Fruit fly (Drosophila melanogaster) whole organism, wandering third instar larva: ENCODE measurements around the gene Plap.

Experiments used
- Abd-B ChIP-seq: fragments of >200 bp; optimal IDR thresholded peaks from 2 replicates; lab custom pipeline; 2017; ENCODE audit warnings: missing biosample characterization, missing genetic modification characterization
- CG32264 ChIP-seq: fragments of 200-800 bp; sonication (Bioruptor generic); optimal IDR thresholded peaks from 2 replicates; lab custom pipeline; 2016; ENCODE audit warnings: missing biosample characterization, missing genetic modification characterization
- CG9705 ChIP-seq: fragments of 200-800 bp; sonication (Bioruptor generic); optimal IDR thresholded peaks from 2 replicates; lab custom pipeline; 2018; ENCODE audit warnings: missing biosample characterization, mild to moderate bottlenecking, missing genetic modification characterization
- CrebA ChIP-seq: fragments of 200-800 bp; sonication (Bioruptor generic); optimal IDR thresholded peaks from 2 replicates; lab custom pipeline; 2016; ENCODE audit warnings: missing biosample characterization, mild to moderate bottlenecking, missing genetic modification characterization, borderline replicate concordance
- Dif ChIP-seq: fragments of 200-275, 200-300 bp; sonication (Bioruptor generic); optimal IDR thresholded peaks from 2 replicates; lab custom pipeline; 2018; ENCODE audit warnings: missing biosample characterization, missing genetic modification characterization; ENCODE audit not compliant: partially characterized antibody
- GATAd ChIP-seq: sonication (Bioruptor generic); optimal IDR thresholded peaks from 2 replicates; lab custom pipeline; 2016; ENCODE audit warnings: missing biosample characterization, missing genetic modification characterization
- HLH106 ChIP-seq: fragments of 200-800 bp; optimal IDR thresholded peaks from 3 replicates; lab custom pipeline; 2019; ENCODE audit warnings: missing biosample characterization, mild to moderate bottlenecking, missing genetic modification characterization, moderate library complexity
- Hnf4 ChIP-seq: fragments of 200-800 bp; sonication (Bioruptor generic); optimal IDR thresholded peaks from 2 replicates; lab custom pipeline; 2016; ENCODE audit warnings: missing biosample characterization, mild to moderate bottlenecking, missing genetic modification characterization
- Hr78 ChIP-seq: fragments of >200 bp; optimal IDR thresholded peaks from 2 replicates; lab custom pipeline; 2017; ENCODE audit warnings: missing biosample characterization, missing genetic modification characterization
- Hr83 ChIP-seq: fragments of 200-300 bp; sonication (Bioruptor generic); optimal IDR thresholded peaks from 2 replicates; lab custom pipeline; 2016; ENCODE audit warnings: missing biosample characterization, mild to moderate bottlenecking, missing genetic modification characterization, moderate library complexity; ENCODE audit not compliant: poor library complexity, severe bottlenecking
- Jra ChIP-seq: sonication (Bioruptor generic); optimal IDR thresholded peaks from 2 replicates; lab custom pipeline; 2016; ENCODE audit warnings: missing biosample characterization, missing genetic modification characterization
- Mio ChIP-seq: sonication (Bioruptor generic); optimal IDR thresholded peaks from 2 replicates; lab custom pipeline; 2016; ENCODE audit warnings: missing biosample characterization, missing genetic modification characterization
- Myc ChIP-seq: fragments of >200 bp; optimal IDR thresholded peaks from 2 replicates; lab custom pipeline; 2017
- N ChIP-seq: fragments of >200 bp; optimal IDR thresholded peaks from 2 replicates; lab custom pipeline; 2018; ENCODE audit warnings: missing biosample characterization, missing external identifiers, missing genetic modification characterization
- Rel ChIP-seq, 2 experiments: fragments of 200-800 bp; sonication (Bioruptor generic) in 1 of 2; optimal IDR thresholded peaks; 2 replicates in 1 of 2; 3 replicates in 1 of 2; lab custom pipeline; 2016 to 2019; ENCODE audit warnings: mild to moderate bottlenecking in 2 of 2, missing biosample characterization in 2 of 2, missing genetic modification characterization in 2 of 2, moderate library complexity in 1 of 2
- Sp1 ChIP-seq: fragments of 200-800 bp; sonication (Bioruptor generic); optimal IDR thresholded peaks from 3 replicates; lab custom pipeline; 2019; ENCODE audit warnings: missing biosample characterization, mild to moderate bottlenecking, missing genetic modification characterization, moderate library complexity
- Vsx2 ChIP-seq: fragments of 200-300, 225-300 bp; sonication (Bioruptor generic); optimal IDR thresholded peaks from 2 replicates; lab custom pipeline; 2018; ENCODE audit warnings: missing biosample characterization, missing genetic modification characterization; ENCODE audit not compliant: partially characterized antibody
- br ChIP-seq: fragments of 200-800 bp; sonication (Bioruptor generic); optimal IDR thresholded peaks from 2 replicates; lab custom pipeline; 2016; ENCODE audit warnings: missing biosample characterization, missing genetic modification characterization
- brk ChIP-seq: fragments of 200-800 bp; sonication (Bioruptor generic); optimal IDR thresholded peaks from 2 replicates; lab custom pipeline; 2016; ENCODE audit warnings: missing biosample characterization, mild to moderate bottlenecking, missing genetic modification characterization
- dl ChIP-seq, 2 experiments: fragments of 175-275, 200-275 bp in 1 of 2; fragments of 200-275 bp in 1 of 2; sonication (Bioruptor generic); optimal IDR thresholded peaks; lab custom pipeline; 2018; ENCODE audit warnings: mild to moderate bottlenecking in 2 of 2, missing biosample characterization in 2 of 2, missing genetic modification characterization in 2 of 2, moderate library complexity in 2 of 2; ENCODE audit not compliant: partially characterized antibody in 2 of 2, insufficient read depth in 1 of 2
- dmrt93B ChIP-seq: fragments of 200-800 bp; sonication (Bioruptor generic); optimal IDR thresholded peaks from 2 replicates; lab custom pipeline; 2018; ENCODE audit warnings: missing biosample characterization, mild to moderate bottlenecking, missing genetic modification characterization
- dsf ChIP-seq: sonication (Bioruptor generic); optimal IDR thresholded peaks from 2 replicates; lab custom pipeline; 2016; ENCODE audit warnings: missing biosample characterization, missing genetic modification characterization, borderline replicate concordance
- ey ChIP-seq: fragments of 200-800 bp; sonication (Bioruptor generic); optimal IDR thresholded peaks from 2 replicates; lab custom pipeline; 2016; ENCODE audit warnings: missing biosample characterization, missing genetic modification characterization
- foxo ChIP-seq, 2 experiments: fragments of 200-800 bp; sonication (Bioruptor generic); optimal IDR thresholded peaks; 2 replicates in 1 of 2; 3 replicates in 1 of 2; lab custom pipeline; 2016 to 2017; ENCODE audit warnings: missing biosample characterization in 2 of 2, missing genetic modification characterization in 2 of 2
- fru ChIP-seq: fragments of 200-800 bp; sonication (Bioruptor generic); optimal IDR thresholded peaks from 3 replicates; lab custom pipeline; 2016; ENCODE audit warnings: missing biosample characterization, mild to moderate bottlenecking, missing genetic modification characterization
- jim ChIP-seq: fragments of 175-275, 200-325 bp; sonication (Bioruptor generic); optimal IDR thresholded peaks from 2 replicates; lab custom pipeline; 2016; ENCODE audit warnings: missing biosample characterization, mild to moderate bottlenecking, missing genetic modification characterization
- lola ChIP-seq: fragments of >200 bp; optimal IDR thresholded peaks from 2 replicates; lab custom pipeline; 2017; ENCODE audit warnings: missing biosample characterization, missing genetic modification characterization
- pan ChIP-seq: fragments of >200 bp; optimal IDR thresholded peaks from 2 replicates; lab custom pipeline; 2017
- psq ChIP-seq: fragments of 200-800 bp; sonication (Bioruptor generic); optimal IDR thresholded peaks from 3 replicates; lab custom pipeline; 2017; ENCODE audit warnings: missing biosample characterization, mild to moderate bottlenecking, missing genetic modification characterization, moderate library complexity
- rgr ChIP-seq: fragments of 200-800 bp; sonication (Bioruptor generic); optimal IDR thresholded peaks from 3 replicates; lab custom pipeline; 2016; ENCODE audit warnings: missing biosample characterization, mild to moderate bottlenecking, missing genetic modification characterization
- sage ChIP-seq: fragments of 200-800 bp; sonication (Bioruptor generic); optimal IDR thresholded peaks from 2 replicates; lab custom pipeline; 2016; ENCODE audit warnings: missing biosample characterization, mild to moderate bottlenecking, missing genetic modification characterization
- sv ChIP-seq: fragments of 200-800 bp; sonication (Bioruptor generic); optimal IDR thresholded peaks from 3 replicates; lab custom pipeline; 2016; ENCODE audit warnings: missing biosample characterization, missing genetic modification characterization
- tai ChIP-seq: sonication (Bioruptor generic); optimal IDR thresholded peaks from 2 replicates; lab custom pipeline; 2016; ENCODE audit warnings: missing biosample characterization, missing genetic modification characterization
- usp ChIP-seq: fragments of >200 bp; optimal IDR thresholded peaks from 2 replicates; lab custom pipeline; 2017; ENCODE audit warnings: missing biosample characterization, missing genetic modification characterization
- woc ChIP-seq: sonication (Bioruptor generic); optimal IDR thresholded peaks from 2 replicates; lab custom pipeline; 2016; ENCODE audit warnings: missing biosample characterization, mild to moderate bottlenecking, missing genetic modification characterization

The Plap gene

dm6 chr2L:1164294-1164693, 5.9 kb downstream of the Plap start, which contains the start of gene IntS14:
Gene IntS14, plus strand, starts transcription at chr2L:1164443.
- TF ChIP-seq Myc (lab: Kevin White, UChicago) (peak; percentile 54), Rel (GFP tag; optimal IDR thresholded peaks at IDR 0.05; lab: Kevin White, UChicago) (no peak), Rel (tag; optimal IDR thresholded peaks at IDR 0.05; lab: Kevin White, UChicago) (peak; percentile 48), CG9705 (GFP tag; lab: Kevin White, UChicago) (no peak)

dm6 chr2L:1163538-1164143, 6.5 kb downstream of the Plap start, which contains the start of gene CG5080:
Gene CG5080, minus strand, starts transcription at chr2L:1163886.
- TF ChIP-seq brk (GFP tag; lab: Kevin White, UChicago) (no peak), Hnf4 (GFP tag; lab: Kevin White, UChicago) (no peak), ey (GFP tag; lab: Kevin White, UChicago) (no peak), GATAd (no peak), Rel (GFP tag; optimal IDR thresholded peaks at IDR 0.05; lab: Kevin White, UChicago) (no peak), Rel (tag; optimal IDR thresholded peaks at IDR 0.05; lab: Kevin White, UChicago) (peak; percentile 49), Dif (GFP tag; lab: Kevin White, UChicago) (peak; percentile 63), sage (GFP tag; lab: Kevin White, UChicago) (no peak), psq (GFP tag; lab: Kevin White, UChicago) (no peak), Vsx2 (GFP tag; lab: Kevin White, UChicago) (no peak), jim (GFP tag; lab: Kevin White, UChicago) (no peak), br (GFP tag; lab: Kevin White, UChicago) (no peak), sv (GFP tag; lab: Kevin White, UChicago) (no peak)

- no peak for TF ChIP-seq ey (GFP tag; lab: Kevin White, UChicago)
- TF ChIP-seq lola = no peak
- TF ChIP-seq Myc (lab: Kevin White, UChicago) = no peak
- no peak for TF ChIP-seq dl (GFP tag; optimal IDR thresholded peaks at IDR 0.05; lab: Kevin White, UChicago; ENCODE audit: insufficient read depth in 1 of 2, partially characterized antibody in 2 of 2)
These were observed 11.4 kb downstream of the Plap start, which contains the start of gene Tango14 for dm6 chr2L:1158519-1159319. Gene Tango14, plus strand, starts transcription at chr2L:1158661.

- TF ChIP-seq Jra (GFP tag; lab: Kevin White, UChicago) = no peak
- no peak for TF ChIP-seq Vsx2 (GFP tag; lab: Kevin White, UChicago)
- TF ChIP-seq br (GFP tag; lab: Kevin White, UChicago) = no peak
- TF ChIP-seq sage (GFP tag; lab: Kevin White, UChicago) = no peak
- peak; percentile 3 for TF ChIP-seq CG9705 (GFP tag; lab: Kevin White, UChicago)
- no peak for TF ChIP-seq brk (GFP tag; lab: Kevin White, UChicago)
- TF ChIP-seq foxo (GFP tag; optimal IDR thresholded peaks at IDR 0.05; lab: Kevin White, UChicago) = peak in 1 of 2 experiments; percentile 22
- TF ChIP-seq GATAd = no peak
- peak; percentile 1 for TF ChIP-seq Sp1
- peak; percentile 55 for TF ChIP-seq HLH106
- TF ChIP-seq Mio = no peak
- no peak for TF ChIP-seq Hr83 (GFP tag; lab: Kevin White, UChicago)
- no peak for TF ChIP-seq pan (lab: Kevin White, UChicago)
- no peak for TF ChIP-seq Dif (GFP tag; lab: Kevin White, UChicago)
- no peak for TF ChIP-seq dsf (GFP tag; lab: Kevin White, UChicago)
- peak; percentile 41 for TF ChIP-seq N
- peak; percentile 21 for TF ChIP-seq rgr (GFP tag; lab: Kevin White, UChicago)
- TF ChIP-seq dmrt93B (GFP tag; lab: Kevin White, UChicago) = peak; percentile 2
- TF ChIP-seq CrebA (GFP tag; lab: Kevin White, UChicago) = no peak
- TF ChIP-seq CG32264 (GFP tag; lab: Kevin White, UChicago) = no peak
- no peak for TF ChIP-seq usp (GFP tag; lab: Kevin White, UChicago)
- TF ChIP-seq woc (GFP tag; lab: Kevin White, UChicago) = peak; percentile 60
- no peak for TF ChIP-seq lola
- TF ChIP-seq Abd-B (GFP tag; lab: Kevin White, UChicago) = no peak
- peak; percentile 21 for TF ChIP-seq ey (GFP tag; lab: Kevin White, UChicago)
- no peak for TF ChIP-seq dl (GFP tag; optimal IDR thresholded peaks at IDR 0.05; lab: Kevin White, UChicago; ENCODE audit: insufficient read depth in 1 of 2, partially characterized antibody in 2 of 2)
- no peak for TF ChIP-seq jim (GFP tag; lab: Kevin White, UChicago)
- TF ChIP-seq tai = no peak
- no peak for TF ChIP-seq Hnf4 (GFP tag; lab: Kevin White, UChicago)
- TF ChIP-seq Hr78 (GFP tag; lab: Kevin White, UChicago) = no peak
- TF ChIP-seq fru (GFP tag; lab: Kevin White, UChicago) = no peak
- TF ChIP-seq psq (GFP tag; lab: Kevin White, UChicago) = peak; percentile 1
- TF ChIP-seq Rel (GFP tag; optimal IDR thresholded peaks at IDR 0.05; lab: Kevin White, UChicago) = no peak
- peak; percentile 31 for TF ChIP-seq Rel (tag; optimal IDR thresholded peaks at IDR 0.05; lab: Kevin White, UChicago)
These were observed 12.3 kb downstream of the Plap start, which contains the start of gene capt for dm6 chr2L:1157679-1158518. Gene capt, minus strand, starts transcription at chr2L:1158262.
